Worm (Caenorhabditis elegans): ENCODE measurements around the gene F19H6.4.

DNA sequence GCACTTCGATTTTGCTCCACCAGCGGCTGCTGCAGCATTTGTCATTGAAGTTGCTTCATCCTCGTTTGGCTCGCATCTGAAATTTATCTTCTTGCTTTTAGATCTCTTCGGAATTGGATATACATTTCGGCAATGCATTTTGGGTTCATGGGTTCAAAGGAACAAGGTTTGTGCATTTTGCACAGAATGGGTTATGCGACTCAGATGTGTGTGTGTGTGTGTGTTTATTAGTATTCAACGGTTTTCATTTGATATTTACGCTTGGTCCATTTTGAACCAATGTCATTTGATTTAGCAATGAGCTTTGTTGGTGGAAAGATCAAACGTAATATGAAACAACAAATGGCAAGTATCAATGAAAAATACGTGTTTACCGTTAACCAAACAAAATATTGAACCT, 10.3 kb downstream of the F19H6.4 start:
- TF ChIP-seq unc-62 (GFP tag; optimal IDR thresholded peaks at IDR 0.05 in 1 of 2) (peak in 1 of 2 experiments; percentile 90), unc-62 (tag; optimal IDR thresholded peaks at IDR 0.05) (no peak), snpc-4 (tag; optimal IDR thresholded peaks at IDR 0.05) (no peak), ZK337.2 (GFP tag; IDR thresholded peaks at IDR 0.05) (no peak), unc-39 (tag; optimal IDR thresholded peaks at IDR 0.05) (no peak), unc-130 (GFP tag; optimal IDR thresholded peaks at IDR 0.05) (no peak), ama-1 (optimal IDR thresholded peaks at IDR 0.05) (no peak), php-3 (GFP tag; IDR thresholded peaks at IDR 0.05) (no peak), ces-1 (GFP tag; optimal IDR thresholded peaks at IDR 0.05) (no peak), fkh-10 (GFP tag; optimal IDR thresholded peaks at IDR 0.05) (no peak), T20F7.1 (GFP tag; optimal IDR thresholded peaks at IDR 0.05) (no peak), nhr-237 (tag; optimal IDR thresholded peaks at IDR 0.05) (no peak)
